Worm (Caenorhabditis elegans): ENCODE results near the gene F49E10.4.

DNA sequence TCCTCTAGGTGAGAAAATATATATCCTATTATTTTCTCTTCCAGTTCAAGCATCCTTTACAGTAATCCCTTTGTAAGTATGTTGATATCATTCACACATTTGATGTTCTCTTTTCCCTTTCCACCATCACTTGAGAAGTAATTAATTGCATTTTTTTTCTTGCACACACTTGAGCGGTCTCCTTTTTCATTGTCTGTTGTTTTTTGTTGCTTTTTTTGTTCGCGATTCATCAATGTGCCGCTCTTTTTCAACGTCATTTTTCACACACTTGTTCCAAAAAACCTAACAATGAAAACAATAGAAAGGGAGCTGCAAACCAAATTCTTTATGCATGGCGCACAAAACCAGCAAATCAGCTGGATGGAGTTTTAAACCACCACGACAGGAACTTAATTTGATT, at the start of gene F49E10.4:
- no peak for TF ChIP-seq blmp-1 (tag; optimal IDR thresholded peaks at IDR 0.05; ENCODE audit: insufficient read depth)
- no peak for TF ChIP-seq ama-1 (optimal IDR thresholded peaks at IDR 0.05)
- no peak for TF ChIP-seq nhr-11 (tag; optimal IDR thresholded peaks at IDR 0.05)

Measured in whole organism, L2 larva.